Fruit fly (Drosophila melanogaster) whole organism, embryonic: ENCODE measurements around the gene shi.
A peak's percentile ranks its signal among the peaks of the same experiment; 100 is the strongest.

ENCODE experiments used
- Aef1 ChIP-seq: fragments of 200-800 bp; sonication (Bioruptor generic); IDR thresholded peaks from 3 replicates; pipeline ENCODE4 v1.3.6; 2022; ENCODE audit warnings: missing biosample characterization, missing genetic modification characterization
- Atf3 ChIP-seq: fragments of 200-800 bp; sonication (Bioruptor generic); optimal IDR thresholded peaks from 3 replicates; lab custom pipeline; 2016; ENCODE audit warnings: missing biosample characterization, missing genetic modification characterization
- Bteb2 ChIP-seq: fragments of 200-800 bp; sonication (Bioruptor generic); optimal IDR thresholded peaks from 2 replicates; lab custom pipeline; 2016; ENCODE audit warnings: missing biosample characterization, missing genetic modification characterization
- CG10366 ChIP-seq: fragments of 200-800 bp; sonication (Bioruptor generic); IDR thresholded peaks from 2 replicates; pipeline ENCODE4 v1.3.6; 2022; ENCODE audit warnings: missing biosample characterization, missing genetic modification characterization
- CG11247 ChIP-seq: fragments of 200-800 bp; sonication (Bioruptor generic); IDR thresholded peaks from 2 replicates; pipeline ENCODE4 v1.3.6; 2022; ENCODE audit warnings: missing biosample characterization, missing genetic modification characterization
- CG11695 ChIP-seq: fragments of 200-800 bp; sonication (Bioruptor generic); IDR thresholded peaks from 3 replicates; pipeline ENCODE4 v1.3.6; 2022; ENCODE audit warnings: missing biosample characterization, missing genetic modification characterization
- CG12155 ChIP-seq: fragments of 200-800 bp; sonication (Bioruptor generic); optimal IDR thresholded peaks from 3 replicates; lab custom pipeline; 2016; ENCODE audit warnings: missing biosample characterization, missing genetic modification characterization
- CG12659 ChIP-seq: fragments of 200-800 bp; sonication (Bioruptor generic); optimal IDR thresholded peaks from 3 replicates; lab custom pipeline; 2017; ENCODE audit warnings: mild to moderate bottlenecking, missing biosample characterization, missing genetic modification reagents, missing genetic modification characterization
- CG16813 ChIP-seq: fragments of 200-800 bp; sonication (Bioruptor generic); IDR thresholded peaks from 3 replicates; pipeline ENCODE4 v1.3.6; 2022; ENCODE audit warnings: missing biosample characterization, missing genetic modification characterization; ENCODE audit not compliant: partially characterized antibody
- CG17612 ChIP-seq: fragments of 200-800 bp; sonication (Bioruptor generic); IDR thresholded peaks from 2 replicates; pipeline ENCODE4 v1.3.6; 2022; ENCODE audit warnings: missing biosample characterization, missing genetic modification characterization
- CG17829 ChIP-seq: fragments of 200-800 bp; optimal IDR thresholded peaks from 2 replicates; lab custom pipeline; 2019; ENCODE audit warnings: missing biosample characterization, mild to moderate bottlenecking, missing genetic modification characterization, moderate library complexity
- CG18011 ChIP-seq: fragments of 200-800 bp; sonication (Bioruptor generic); optimal IDR thresholded peaks from 2 replicates; lab custom pipeline; 2017; ENCODE audit warnings: missing biosample characterization, missing genetic modification characterization, mild to moderate bottlenecking, moderate library complexity, missing genotype
- CG18476 ChIP-seq: fragments of 200-800 bp; sonication (Bioruptor generic); optimal IDR thresholded peaks from 2 replicates; lab custom pipeline; 2016; ENCODE audit warnings: missing biosample characterization, mild to moderate bottlenecking, missing genetic modification characterization
- CG30020 ChIP-seq: fragments of 200-800 bp; optimal IDR thresholded peaks from 2 replicates; lab custom pipeline; 2019; ENCODE audit warnings: missing biosample characterization, mild to moderate bottlenecking, missing genetic modification characterization, moderate library complexity
- CG31441 ChIP-seq: fragments of 200-800 bp; sonication (Bioruptor generic); IDR thresholded peaks from 2 replicates; pipeline ENCODE4 v1.3.6; 2022; ENCODE audit warnings: missing biosample characterization, missing genetic modification characterization
- CG33213 ChIP-seq: fragments of 200-800 bp; sonication (Bioruptor generic); optimal IDR thresholded peaks from 3 replicates; lab custom pipeline; 2016; ENCODE audit warnings: missing biosample characterization, missing genetic modification characterization
- CG7745 ChIP-seq: fragments of 200-800 bp; sonication (Bioruptor generic); optimal IDR thresholded peaks from 2 replicates; lab custom pipeline; 2018; ENCODE audit warnings: missing biosample characterization, mild to moderate bottlenecking, missing genetic modification characterization, moderate library complexity
- CG7963 ChIP-seq: fragments of 200-800 bp; sonication (Bioruptor generic); IDR thresholded peaks from 3 replicates; pipeline ENCODE4 v1.3.6; 2022; ENCODE audit warnings: missing biosample characterization, missing genetic modification characterization; ENCODE audit not compliant: partially characterized antibody
- CG8290 ChIP-seq, 3 experiments: fragments of 200-800 bp; sonication (Bioruptor generic); optimal IDR thresholded peaks; 2 replicates each; lab custom pipeline; 2016 to 2019; ENCODE audit warnings: missing biosample characterization in 3 of 3, missing genetic modification characterization in 3 of 3, mild to moderate bottlenecking in 2 of 3, moderate library complexity in 1 of 3
- CG9727 ChIP-seq: fragments of 200-800 bp; sonication (Bioruptor generic); optimal IDR thresholded peaks from 3 replicates; lab custom pipeline; 2017; ENCODE audit warnings: missing biosample characterization, mild to moderate bottlenecking, missing genetic modification characterization
- CG9876 ChIP-seq: fragments of 200-800 bp; sonication (Bioruptor generic); optimal IDR thresholded peaks from 2 replicates; lab custom pipeline; 2016; ENCODE audit warnings: missing biosample characterization, missing genetic modification characterization
- D19B ChIP-seq: fragments of 200-800 bp; sonication (Bioruptor generic); optimal IDR thresholded peaks from 2 replicates; lab custom pipeline; 2017; ENCODE audit warnings: missing biosample characterization, mild to moderate bottlenecking, missing genetic modification characterization
- HHEX ChIP-seq: fragments of 200-800 bp; sonication (Bioruptor generic); optimal IDR thresholded peaks from 3 replicates; lab custom pipeline; 2017; ENCODE audit warnings: missing biosample characterization, mild to moderate bottlenecking, missing genetic modification characterization, missing genetic modification reagents
- HLHmδ ChIP-seq: fragments of 200-800 bp; sonication (Bioruptor generic); optimal IDR thresholded peaks from 2 replicates; lab custom pipeline; 2018; ENCODE audit warnings: missing biosample characterization, mild to moderate bottlenecking, missing genetic modification characterization, moderate library complexity
- Lhr ChIP-seq: fragments of 200-800 bp; sonication (Bioruptor generic); optimal IDR thresholded peaks from 3 replicates; lab custom pipeline; 2017; ENCODE audit warnings: mild to moderate bottlenecking, missing biosample characterization, missing genetic modification reagents, missing genetic modification characterization
- MESR4 ChIP-seq: fragments of 200-800 bp; sonication (Bioruptor generic); optimal IDR thresholded peaks from 2 replicates; lab custom pipeline; 2018; ENCODE audit warnings: missing biosample characterization, mild to moderate bottlenecking, missing genetic modification characterization, moderate library complexity
- Mes4 ChIP-seq: fragments of 200-800 bp; sonication (Bioruptor generic); optimal IDR thresholded peaks from 2 replicates; lab custom pipeline; 2016; ENCODE audit warnings: missing biosample characterization, missing genetic modification characterization
- Optix ChIP-seq: fragments of 200-800 bp; sonication (Bioruptor generic); IDR thresholded peaks from 3 replicates; pipeline ENCODE4 v1.3.6; 2022; ENCODE audit warnings: missing biosample characterization, missing genetic modification characterization
- Rfx ChIP-seq: fragments of 200-800 bp; sonication (Bioruptor generic); IDR thresholded peaks from 2 replicates; pipeline ENCODE4 v1.3.6; 2022; ENCODE audit warnings: missing biosample characterization, missing genetic modification characterization
- Scr ChIP-seq: fragments of 200-800 bp; sonication (Bioruptor generic); IDR thresholded peaks from 2 replicates; pipeline ENCODE4 v1.3.6; 2022; ENCODE audit warnings: missing biosample characterization, missing genetic modification characterization; ENCODE audit not compliant: partially characterized antibody
- Sox100B ChIP-seq: fragments of 200-800 bp; sonication (Bioruptor generic); optimal IDR thresholded peaks from 3 replicates; lab custom pipeline; 2018; ENCODE audit warnings: missing biosample characterization, mild to moderate bottlenecking, missing genetic modification characterization
- Sry-β ChIP-seq: fragments of 200-800 bp; sonication (Bioruptor generic); optimal IDR thresholded peaks from 2 replicates; lab custom pipeline; 2018; ENCODE audit warnings: missing biosample characterization, mild to moderate bottlenecking, missing genetic modification characterization, moderate library complexity
- Taf1 ChIP-seq: fragments of 200-800 bp; sonication (Bioruptor generic); IDR thresholded peaks from 2 replicates; pipeline ENCODE4 v1.3.6; 2022; ENCODE audit warnings: missing biosample characterization, missing genetic modification characterization
- Usf ChIP-seq: fragments of 200-800 bp; sonication (Bioruptor generic); optimal IDR thresholded peaks from 2 replicates; lab custom pipeline; 2017; ENCODE audit warnings: missing genotype, missing biosample characterization, missing genetic modification characterization
- cg ChIP-seq: fragments of 200-800 bp; sonication (Bioruptor generic); optimal IDR thresholded peaks from 3 replicates; lab custom pipeline; 2019; ENCODE audit warnings: missing biosample characterization, mild to moderate bottlenecking, missing genetic modification characterization, moderate library complexity
- chif ChIP-seq, 2 experiments: fragments of 200-800 bp; sonication (Bioruptor generic); optimal IDR thresholded peaks; 3 replicates each; lab custom pipeline; 2016; ENCODE audit warnings: missing biosample characterization in 2 of 2, missing genetic modification characterization in 2 of 2
- ems ChIP-seq: fragments of 200-800 bp; sonication (Bioruptor generic); optimal IDR thresholded peaks from 3 replicates; lab custom pipeline; 2016; ENCODE audit warnings: missing biosample characterization, missing genetic modification characterization
- gsb-n ChIP-seq: fragments of 200-800 bp; sonication (Bioruptor generic); optimal IDR thresholded peaks from 3 replicates; lab custom pipeline; 2018; ENCODE audit warnings: missing biosample characterization, mild to moderate bottlenecking, missing genetic modification characterization
- h ChIP-seq: fragments of >200 bp; optimal IDR thresholded peaks from 2 replicates; lab custom pipeline; 2017
- kah ChIP-seq: fragments of 200-800 bp; sonication (Bioruptor generic); optimal IDR thresholded peaks from 2 replicates; lab custom pipeline; 2018; ENCODE audit warnings: missing biosample characterization, mild to moderate bottlenecking, missing genetic modification characterization
- lmd ChIP-seq: fragments of 200-800 bp; sonication (Bioruptor generic); IDR thresholded peaks from 2 replicates; pipeline ENCODE4 v1.3.6; 2022; ENCODE audit warnings: missing biosample characterization, missing genetic modification characterization
- odd ChIP-seq: fragments of 200-800 bp; sonication (Bioruptor generic); optimal IDR thresholded peaks from 2 replicates; lab custom pipeline; 2017; ENCODE audit warnings: missing biosample characterization, mild to moderate bottlenecking, missing genetic modification characterization
- onecut ChIP-seq: fragments of 200-800 bp; sonication (Bioruptor generic); IDR thresholded peaks from 2 replicates; pipeline ENCODE4 v1.3.6; 2022; ENCODE audit warnings: missing biosample characterization, missing genetic modification characterization
- org-1 ChIP-seq: fragments of 200-800 bp; sonication (Bioruptor generic); optimal IDR thresholded peaks from 2 replicates; lab custom pipeline; 2017; ENCODE audit warnings: missing biosample characterization, missing genetic modification characterization
- phol ChIP-seq: fragments of 200-800 bp; sonication (Bioruptor generic); optimal IDR thresholded peaks from 3 replicates; lab custom pipeline; 2018; ENCODE audit warnings: missing biosample characterization, mild to moderate bottlenecking, missing genetic modification characterization, moderate library complexity
- sisA ChIP-seq: fragments of 200-800 bp; sonication (Bioruptor generic); IDR thresholded peaks from 2 replicates; pipeline ENCODE4 v1.3.6; 2022; ENCODE audit warnings: missing biosample characterization, missing genetic modification characterization
- stwl ChIP-seq: fragments of 200-800 bp; sonication (Bioruptor generic); optimal IDR thresholded peaks from 3 replicates; lab custom pipeline; 2018; ENCODE audit warnings: missing biosample characterization, mild to moderate bottlenecking, missing genetic modification characterization, moderate library complexity
- tll ChIP-seq, 2 experiments: fragments of 200-800 bp in 1 of 2; fragments of >200 bp in 1 of 2; sonication (Bioruptor generic) in 1 of 2; optimal IDR thresholded peaks; 2 replicates each; lab custom pipeline; 2017 to 2019; ENCODE audit warnings: missing biosample characterization in 2 of 2, missing genetic modification characterization in 2 of 2, mild to moderate bottlenecking in 1 of 2, moderate library complexity in 1 of 2
- unpg ChIP-seq: fragments of 200-800 bp; sonication (Bioruptor generic); optimal IDR thresholded peaks from 3 replicates; lab custom pipeline; 2018; ENCODE audit warnings: missing biosample characterization, mild to moderate bottlenecking, missing genetic modification characterization, moderate library complexity
- usp ChIP-seq: fragments of >200 bp; optimal IDR thresholded peaks from 2 replicates; lab custom pipeline; 2017; ENCODE audit warnings: missing biosample characterization, missing genetic modification characterization
- yki ChIP-seq: fragments of >200 bp; optimal IDR thresholded peaks from 3 replicates; lab custom pipeline; 2018

shi gene

dm6 chrX:15944735-15945323 is 52.9 kb downstream of the shi start, which contains the start of gene Rrp47 (continued):
- no peak for TF ChIP-seq org-1
- no peak for TF ChIP-seq Optix
- no peak for TF ChIP-seq sisA (GFP tag; lab: Robert Waterston, UW)
- TF ChIP-seq onecut (GFP tag; lab: Robert Waterston, UW) = no peak
- no peak for TF ChIP-seq Sox100B (GFP tag; lab: Kevin White, UChicago)
- TF ChIP-seq phol (tag; lab: Kevin White, UChicago) = peak; percentile 1
- no peak for TF ChIP-seq Atf3
- no peak for TF ChIP-seq CG7963 (GFP tag; lab: Robert Waterston, UW)
- no peak for TF ChIP-seq kah (GFP tag; lab: Kevin White, UChicago)
- TF ChIP-seq lmd (GFP tag; lab: Robert Waterston, UW) = no peak
- no peak for TF ChIP-seq D19B (GFP tag; lab: Kevin White, UChicago)
- TF ChIP-seq MESR4 (GFP tag; lab: Kevin White, UChicago) = peak; percentile 83
- TF ChIP-seq CG12155 (GFP tag; lab: Kevin White, UChicago) = no peak
- TF ChIP-seq HLHmδ (GFP tag; lab: Kevin White, UChicago) = no peak
- no peak for TF ChIP-seq unpg (GFP tag; lab: Kevin White, UChicago)
- no peak for TF ChIP-seq Sry-β (GFP tag; lab: Kevin White, UChicago)
- no peak for TF ChIP-seq tll (GFP tag; optimal IDR thresholded peaks at IDR 0.05; lab: Kevin White, UChicago)
- no peak for TF ChIP-seq CG16813 (GFP tag; lab: Robert Waterston, UW)
- TF ChIP-seq CG12659 (GFP tag; lab: Kevin White, UChicago) = peak; percentile 39
- no peak for TF ChIP-seq ems
- no peak for TF ChIP-seq Mes4 (GFP tag; lab: Kevin White, UChicago)
- no peak for TF ChIP-seq Rfx (GFP tag; lab: Robert Waterston, UW)
- TF ChIP-seq cg (GFP tag; lab: Kevin White, UChicago) = no peak
- peak; percentile 78 for TF ChIP-seq stwl (tag; lab: Kevin White, UChicago)
- no peak for TF ChIP-seq Usf (GFP tag; lab: Kevin White, UChicago)
- TF ChIP-seq CG11247 (GFP tag; lab: Robert Waterston, UW) = no peak
- TF ChIP-seq usp = no peak
- no peak for TF ChIP-seq CG33213 (GFP tag; lab: Kevin White, UChicago)
- TF ChIP-seq Bteb2 = no peak
- peak; percentile 96 for TF ChIP-seq CG30020 (tag; lab: Kevin White, UChicago)
- TF ChIP-seq CG31441 = no peak
- no peak for TF ChIP-seq gsb-n (tag; lab: Kevin White, UChicago)
- TF ChIP-seq CG18011 (GFP tag; lab: Kevin White, UChicago) = no peak
- TF ChIP-seq Scr (GFP tag; lab: Robert Waterston, UW) = no peak
- TF ChIP-seq CG11695 (GFP tag; lab: Robert Waterston, UW) = no peak
- TF ChIP-seq Lhr = peak; percentile 2
- TF ChIP-seq HHEX (GFP tag; lab: Kevin White, UChicago) = no peak
- TF ChIP-seq chif (GFP tag; optimal IDR thresholded peaks at IDR 0.05; lab: Kevin White, UChicago) = no peak
- TF ChIP-seq CG18476 = no peak
- TF ChIP-seq Aef1 (GFP tag; lab: Robert Waterston, UW) = no peak
- no peak for TF ChIP-seq CG7745 (tag; lab: Kevin White, UChicago)
- TF ChIP-seq Taf1 (GFP tag; lab: Robert Waterston, UW) = no peak
- TF ChIP-seq CG17612 (GFP tag; lab: Robert Waterston, UW) = no peak
- TF ChIP-seq yki (lab: Kevin White, UChicago) = no peak
- TF ChIP-seq CG17829 (tag; lab: Kevin White, UChicago) = peak; percentile 6
- no peak for TF ChIP-seq CG9876 (GFP tag; lab: Kevin White, UChicago)
- TF ChIP-seq CG8290 (GFP tag; optimal IDR thresholded peaks at IDR 0.05; lab: Kevin White, UChicago) = peak; percentile 5
- no peak for TF ChIP-seq CG8290 (tag; optimal IDR thresholded peaks at IDR 0.05; lab: Kevin White, UChicago)
- no peak for TF ChIP-seq h (lab: Kevin White, UChicago)
- no peak for TF ChIP-seq CG9727
- no peak for TF ChIP-seq odd (GFP tag; lab: Kevin White, UChicago)
- TF ChIP-seq CG10366 = no peak
